Worm (Caenorhabditis elegans) whole organism, early embryonic: ENCODE results near the gene F49E8.6.

Experiments used
- B0310.2 ChIP-seq: sonication (generic microtip); optimal IDR thresholded peaks from 2 replicates; lab custom pipeline; 2016; ENCODE audit warnings: mild to moderate bottlenecking, missing genetic modification characterization, missing compliant biosample characterization
- F13C5.2 ChIP-seq: sonication (generic microtip); optimal IDR thresholded peaks from 2 replicates; lab custom pipeline; 2017; ENCODE audit warnings: mild to moderate bottlenecking, missing genetic modification characterization, inconsistent platforms, missing compliant biosample characterization
- ama-1 ChIP-seq: fragments of 150-350 bp; optimal IDR thresholded peaks from 2 replicates; lab custom pipeline; 2014
- pes-1 ChIP-seq: fragments of 200-800 bp; sonication (Bioruptor generic); IDR thresholded peaks from 2 replicates; pipeline ENCODE4 v1.3.6; 2022; ENCODE audit warnings: missing genetic modification reagents, missing genetic modification characterization, missing compliant biosample characterization
- sea-1 ChIP-seq: fragments of 200-800 bp; sonication (Bioruptor generic); conservative IDR thresholded peaks from 2 replicates; pipeline ENCODE4 v1.3.6; 2022; ENCODE audit warnings: missing genetic modification characterization, missing compliant biosample characterization
- tra-4 ChIP-seq: sonication (generic microtip); optimal IDR thresholded peaks from 2 replicates; lab custom pipeline; 2017; ENCODE audit warnings: missing genetic modification characterization, missing compliant biosample characterization

ce11 chrIV:7505866-7506488 lies 48.5 kb downstream of the F49E8.6 start:
- TF ChIP-seq tra-4 (tag; lab: Kevin White, UChicago): no peak
- TF ChIP-seq ama-1: no peak
- TF ChIP-seq F13C5.2 (tag; lab: Kevin White, UChicago): no peak
- no peak for TF ChIP-seq sea-1
- TF ChIP-seq B0310.2 (tag; lab: Kevin White, UChicago): no peak
- TF ChIP-seq pes-1 (GFP tag; lab: Robert Waterston, UW): no peak
